Worm (Caenorhabditis elegans) whole organism, early embryonic: ENCODE data around the gene tiar-1.

Experiments
- B0310.2 ChIP-seq: sonication (generic microtip); optimal IDR thresholded peaks from 2 replicates; lab custom pipeline; 2016; ENCODE audit warnings: mild to moderate bottlenecking, missing genetic modification characterization, missing compliant biosample characterization
- aly-1 ChIP-seq: sonication (generic microtip); optimal IDR thresholded peaks from 2 replicates; lab custom pipeline; 2016; ENCODE audit warnings: missing genetic modification characterization, missing compliant biosample characterization
- ceh-36 ChIP-seq: sonication (generic microtip); optimal IDR thresholded peaks from 2 replicates; lab custom pipeline; 2016; ENCODE audit warnings: missing genetic modification characterization, inconsistent platforms, missing compliant biosample characterization
- flt-1 ChIP-seq: fragments of 200-800 bp; sonication (Bioruptor generic); IDR thresholded peaks from 2 replicates; pipeline ENCODE4 v1.3.6; 2022; ENCODE audit warnings: missing genetic modification characterization, missing compliant biosample characterization
- scrt-1 ChIP-seq: fragments of 200-800 bp; sonication (Bioruptor generic); IDR thresholded peaks from 2 replicates; pipeline ENCODE4 v1.3.6; 2022; ENCODE audit warnings: missing genetic modification characterization, missing compliant biosample characterization
- tbx-11 ChIP-seq: fragments of 200-800 bp; sonication (Bioruptor generic); IDR thresholded peaks from 2 replicates; pipeline ENCODE4 v1.3.6; 2022; ENCODE audit warnings: missing genetic modification characterization, missing compliant biosample characterization
- tbx-37 ChIP-seq: fragments of 200-800 bp; sonication (Bioruptor generic); conservative IDR thresholded peaks from 2 replicates; pipeline ENCODE4 v1.3.6; 2022; ENCODE audit warnings: missing genetic modification reagents, missing genetic modification characterization, missing compliant biosample characterization

DNA sequence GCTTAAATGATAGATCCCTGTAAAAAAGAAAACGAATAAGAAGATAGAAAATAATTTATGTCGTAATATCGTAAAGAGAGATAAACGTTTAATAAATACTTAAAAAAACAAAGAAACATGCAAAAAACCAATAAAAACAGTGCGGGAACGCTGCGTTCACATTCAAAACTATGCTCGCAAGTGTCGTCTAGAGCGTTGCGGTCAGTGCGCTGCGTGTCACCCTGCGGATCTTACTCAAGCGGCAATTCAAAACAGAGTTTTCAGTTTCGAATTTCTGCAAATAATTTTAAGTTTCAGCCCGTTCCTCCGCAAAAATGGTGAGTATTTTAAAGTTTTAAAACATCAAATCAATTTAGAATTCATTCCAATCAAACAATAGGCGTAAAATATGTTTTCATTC is at the start of gene tiar-1, which contains the start of gene lelo-4:
- TF ChIP-seq scrt-1 (GFP tag; lab: Robert Waterston, UW) (no peak), aly-1 (tag; lab: Kevin White, UChicago) (no peak), flt-1 (GFP tag; lab: Robert Waterston, UW) (no peak), tbx-37 (GFP tag; lab: Robert Waterston, UW) (no peak), B0310.2 (tag; lab: Kevin White, UChicago) (no peak), ceh-36 (tag; lab: Kevin White, UChicago) (no peak), tbx-11 (GFP tag; lab: Robert Waterston, UW) (no peak)
